Worm (Caenorhabditis elegans) whole organism, young adult: Measurements from ENCODE around the gene shw-1.

Source experiments
- C06A6.2 ChIP-seq: fragments of 200-800 bp; sonication (Bioruptor generic); conservative IDR thresholded peaks from 2 replicates; pipeline ENCODE4 v1.3.6; 2022; ENCODE audit warnings: missing genetic modification characterization, missing compliant biosample characterization
- F22D6.2 ChIP-seq: sonication (generic microtip); optimal IDR thresholded peaks from 2 replicates; lab custom pipeline; 2016; ENCODE audit warnings: mild to moderate bottlenecking, missing genetic modification characterization, missing compliant biosample characterization
- F49E8.2 ChIP-seq: sonication (generic microtip); optimal IDR thresholded peaks from 3 replicates; lab custom pipeline; 2017; ENCODE audit warnings: missing genetic modification characterization, mild to moderate bottlenecking, missing compliant biosample characterization, antibody characterized with exemption, moderate library complexity; ENCODE audit not compliant: insufficient read depth
- T26A5.8 ChIP-seq: sonication (generic microtip); optimal IDR thresholded peaks from 2 replicates; lab custom pipeline; 2016; ENCODE audit warnings: missing genetic modification characterization, missing compliant biosample characterization
- Y53G8AR.9 ChIP-seq: fragments of 200-800 bp; sonication (Bioruptor generic); conservative IDR thresholded peaks from 2 replicates; pipeline ENCODE4 v1.3.6; 2022; ENCODE audit warnings: missing genetic modification reagents, missing genetic modification characterization, missing compliant biosample characterization
- Y56A3A.18 ChIP-seq: fragments of 200-800 bp; sonication (Bioruptor generic); IDR thresholded peaks from 2 replicates; pipeline ENCODE4 v1.3.6; 2022; ENCODE audit warnings: missing genetic modification reagents, missing genetic modification characterization, missing compliant biosample characterization
- attf-5 ChIP-seq: fragments of 200-800 bp; sonication (Bioruptor generic); optimal IDR thresholded peaks from 2 replicates; lab custom pipeline; 2018; ENCODE audit warnings: mild to moderate bottlenecking, missing genetic modification characterization, missing compliant biosample characterization
- attf-6 ChIP-seq: fragments of 200-800 bp; sonication (Bioruptor generic); IDR thresholded peaks from 2 replicates; pipeline ENCODE4 v1.3.6; 2022; ENCODE audit warnings: missing genetic modification reagents, missing genetic modification characterization, missing compliant biosample characterization
- bed-2 ChIP-seq: fragments of 200-800 bp; sonication (Bioruptor generic); IDR thresholded peaks from 2 replicates; pipeline ENCODE4 v1.3.6; 2022; ENCODE audit warnings: missing genetic modification reagents, missing genetic modification characterization, missing compliant biosample characterization
- ccch-3 ChIP-seq: fragments of 200-800 bp; sonication (Bioruptor generic); optimal IDR thresholded peaks from 2 replicates; lab custom pipeline; 2018; ENCODE audit warnings: mild to moderate bottlenecking, missing genetic modification characterization, missing compliant biosample characterization
- cebp-2 ChIP-seq: fragments of 200-800 bp; sonication (Bioruptor generic); IDR thresholded peaks from 2 replicates; pipeline ENCODE4 v1.3.6; 2022; ENCODE audit warnings: missing genetic modification characterization, missing compliant biosample characterization
- ceh-100 ChIP-seq: fragments of 200-800 bp; sonication (Bioruptor generic); IDR thresholded peaks from 2 replicates; pipeline ENCODE4 v1.3.6; 2022; ENCODE audit warnings: missing genetic modification reagents, missing genetic modification characterization, missing compliant biosample characterization
- ceh-91 ChIP-seq: fragments of 200-800 bp; sonication (Bioruptor generic); IDR thresholded peaks from 2 replicates; pipeline ENCODE4 v1.3.6; 2022; ENCODE audit warnings: missing genetic modification reagents, missing genetic modification characterization, missing compliant biosample characterization
- dpl-1 ChIP-seq: fragments of 150-350 bp; optimal IDR thresholded peaks from 2 replicates; lab custom pipeline; 2014; ENCODE audit warnings: missing biosample characterization, missing genetic modification reagents, missing genetic modification characterization
- egl-18 ChIP-seq: fragments of 200-800 bp; sonication (Bioruptor generic); IDR thresholded peaks from 2 replicates; pipeline ENCODE4 v1.3.6; 2022; ENCODE audit warnings: missing genetic modification reagents, missing genetic modification characterization, missing compliant biosample characterization
- ets-4 ChIP-seq: fragments of 200-800 bp; sonication (Bioruptor generic); optimal IDR thresholded peaks from 2 replicates; lab custom pipeline; 2018; ENCODE audit warnings: mild to moderate bottlenecking, missing genetic modification characterization, missing compliant biosample characterization
- fkh-3 ChIP-seq: sonication (generic microtip); optimal IDR thresholded peaks from 2 replicates; lab custom pipeline; 2016; ENCODE audit warnings: mild to moderate bottlenecking, missing genetic modification characterization, missing compliant biosample characterization
- hsf-1 ChIP-seq: fragments of 200-800 bp; sonication (Bioruptor generic); IDR thresholded peaks from 2 replicates; pipeline ENCODE4 v1.3.6; 2022; ENCODE audit warnings: missing genetic modification reagents, missing genetic modification characterization, missing compliant biosample characterization
- let-526 ChIP-seq: fragments of 200-800 bp; sonication (Bioruptor generic); IDR thresholded peaks from 2 replicates; pipeline ENCODE4 v1.3.6; 2022; ENCODE audit warnings: missing genetic modification reagents, missing genetic modification characterization, missing compliant biosample characterization
- lin-35 ChIP-seq, 3 experiments: fragments of 150-350 bp in 2 of 3; sonication (generic microtip) in 1 of 3; optimal IDR thresholded peaks; 2 replicates each; lab custom pipeline; 2014 to 2018; ENCODE audit warnings: missing biosample characterization in 3 of 3, missing genetic modification characterization in 3 of 3, missing genetic modification reagents in 3 of 3
- lsl-1 ChIP-seq: fragments of 200-800 bp; sonication (Bioruptor generic); optimal IDR thresholded peaks from 2 replicates; lab custom pipeline; 2018; ENCODE audit warnings: mild to moderate bottlenecking, missing genetic modification characterization, moderate library complexity, missing compliant biosample characterization
- madf-3 ChIP-seq: fragments of 200-800 bp; sonication (Bioruptor generic); IDR thresholded peaks from 2 replicates; pipeline ENCODE4 v1.3.6; 2022; ENCODE audit warnings: missing genetic modification reagents, missing genetic modification characterization, missing compliant biosample characterization
- mes-4 ChIP-seq: sonication (generic microtip); optimal IDR thresholded peaks from 2 replicates; lab custom pipeline; 2016; ENCODE audit warnings: missing genotype, missing genetic modification characterization, missing compliant biosample characterization
- nfya-2 ChIP-seq: fragments of 200-800 bp; sonication (Bioruptor generic); IDR thresholded peaks from 2 replicates; pipeline ENCODE4 v1.3.6; 2022; ENCODE audit warnings: missing genetic modification reagents, missing genetic modification characterization, missing compliant biosample characterization
- nfyb-1 ChIP-seq: fragments of 200-800 bp; sonication (Bioruptor generic); IDR thresholded peaks from 2 replicates; pipeline ENCODE4 v1.3.6; 2022; ENCODE audit warnings: missing genetic modification reagents, missing genetic modification characterization, missing compliant biosample characterization
- nhr-27 ChIP-seq: fragments of 200-800 bp; sonication (Bioruptor generic); optimal IDR thresholded peaks from 2 replicates; lab custom pipeline; 2018; ENCODE audit warnings: mild to moderate bottlenecking, missing genetic modification characterization, moderate library complexity, missing compliant biosample characterization
- nhr-80 ChIP-seq: sonication (generic microtip); optimal IDR thresholded peaks from 2 replicates; lab custom pipeline; 2016; ENCODE audit warnings: missing genetic modification characterization, missing compliant biosample characterization
- sdz-38 ChIP-seq: sonication (generic microtip); optimal IDR thresholded peaks from 2 replicates; lab custom pipeline; 2016; ENCODE audit warnings: missing genotype, missing genetic modification characterization, missing compliant biosample characterization
- sea-2 ChIP-seq: fragments of 200-800 bp; sonication (Bioruptor generic); IDR thresholded peaks from 2 replicates; pipeline ENCODE4 v1.3.6; 2022; ENCODE audit warnings: missing genetic modification characterization, missing compliant biosample characterization
- snpc-1.1 ChIP-seq: sonication (generic microtip); optimal IDR thresholded peaks from 2 replicates; lab custom pipeline; 2017; ENCODE audit warnings: missing genetic modification characterization, mild to moderate bottlenecking, missing compliant biosample characterization, antibody characterized with exemption, moderate library complexity, missing genotype, missing genetic modification reagents; ENCODE audit not compliant: insufficient read depth
- snpc-1.3 ChIP-seq: sonication (generic microtip); optimal IDR thresholded peaks from 2 replicates; lab custom pipeline; 2017; ENCODE audit warnings: missing genetic modification characterization, mild to moderate bottlenecking, missing compliant biosample characterization, antibody characterized with exemption, moderate library complexity, missing genotype, missing genetic modification reagents; ENCODE audit not compliant: insufficient read depth
- tbp1 ChIP-seq: fragments of 200-800 bp; sonication (Bioruptor generic); optimal IDR thresholded peaks from 2 replicates; lab custom pipeline; 2018; ENCODE audit warnings: mild to moderate bottlenecking, missing genetic modification characterization, missing compliant biosample characterization
- tbx-9 ChIP-seq: sonication (generic microtip); optimal IDR thresholded peaks from 2 replicates; lab custom pipeline; 2016; ENCODE audit warnings: borderline replicate concordance, missing genetic modification characterization, inconsistent platforms, missing compliant biosample characterization
- tlf-1 ChIP-seq: fragments of 200-800 bp; sonication (Bioruptor generic); optimal IDR thresholded peaks from 2 replicates; lab custom pipeline; 2018; ENCODE audit warnings: mild to moderate bottlenecking, missing genetic modification characterization, missing compliant biosample characterization
- zfh-2 ChIP-seq: fragments of 200-800 bp; sonication (Bioruptor generic); conservative IDR thresholded peaks from 2 replicates; pipeline ENCODE4 v1.3.6; 2022; ENCODE audit warnings: missing genetic modification reagents, missing genetic modification characterization, missing compliant biosample characterization
- ztf-18 ChIP-seq: sonication (generic microtip); optimal IDR thresholded peaks from 2 replicates; lab custom pipeline; 2016; ENCODE audit warnings: missing genotype, mild to moderate bottlenecking, missing genetic modification characterization, missing compliant biosample characterization
- ztf-3 ChIP-seq: fragments of 200-800 bp; sonication (Bioruptor generic); optimal IDR thresholded peaks from 2 replicates; lab custom pipeline; 2018; ENCODE audit warnings: mild to moderate bottlenecking, missing genetic modification characterization, missing compliant biosample characterization
- ztf-6 ChIP-seq: fragments of 200-800 bp; sonication (Bioruptor generic); IDR thresholded peaks from 2 replicates; pipeline ENCODE4 v1.3.6; 2022; ENCODE audit warnings: missing genetic modification reagents, missing genetic modification characterization, missing compliant biosample characterization

shw-1 gene

DNA sequence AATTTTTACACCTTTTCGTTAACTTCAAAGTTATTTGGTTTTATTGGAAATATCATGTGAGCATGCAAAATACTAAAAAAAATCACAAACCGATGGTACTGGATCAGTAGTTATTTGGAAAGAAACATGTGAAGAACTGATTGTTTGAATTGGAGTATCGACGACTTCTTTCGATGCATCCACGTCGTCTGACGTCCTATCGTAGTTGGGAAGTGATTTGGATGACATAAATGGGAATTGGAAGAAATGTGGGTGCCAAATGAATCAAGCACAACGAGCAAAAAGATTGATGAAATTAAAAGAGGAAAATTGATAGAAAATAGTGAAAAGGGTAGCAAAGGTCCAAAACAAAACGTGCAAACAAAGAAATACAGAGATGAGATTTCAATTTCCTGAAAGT is at the start of gene shw-1:
Gene shw-1, minus strand, starts transcription at position 228 of the 400 bp plus-strand sequence.
- TF ChIP-seq nhr-27 (tag; lab: Kevin White, UChicago) (no peak), tlf-1 (GFP tag; lab: Kevin White, UChicago) (no peak), bed-2 (no peak), mes-4 (tag; lab: Kevin White, UChicago) (no peak), ztf-3 (no peak), tbp1 (GFP tag; lab: Kevin White, UChicago) (no peak), ccch-3 (GFP tag; lab: Kevin White, UChicago) (no peak), attf-6 (GFP tag; lab: Robert Waterston, UW) (no peak), egl-18 (GFP tag; lab: Robert Waterston, UW) (no peak), F49E8.2 (tag; lab: Kevin White, UChicago) (no peak), nfya-2 (no peak), hsf-1 (GFP tag; lab: Robert Waterston, UW) (no peak), ceh-100 (no peak)
- TF ChIP-seq, all 124 proteins: peak for 0

DNA sequence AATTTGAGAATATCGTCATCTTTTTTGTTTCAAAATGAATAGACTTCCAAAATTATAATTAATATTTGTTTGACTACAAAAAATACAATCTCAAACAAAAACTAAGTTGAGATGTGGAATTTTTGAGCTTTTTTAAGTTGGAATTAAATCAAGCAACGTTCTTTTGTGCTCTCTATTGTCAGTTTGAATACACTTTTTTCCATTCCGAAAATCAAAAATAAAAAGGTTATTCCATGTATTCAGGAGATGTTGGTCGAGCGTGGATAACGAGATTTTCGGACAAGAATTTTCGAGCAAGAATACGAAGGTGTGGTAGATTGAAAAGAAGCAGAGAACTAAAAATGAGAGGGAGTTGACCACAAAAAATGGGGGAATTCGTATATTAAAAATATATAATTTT is 48.9 kb upstream of the shw-1 start:
- TF ChIP-seq ceh-100, result no peak
- no peak for TF ChIP-seq C06A6.2
- TF ChIP-seq tbx-9 (tag; lab: Kevin White, UChicago), result no peak
- no peak for TF ChIP-seq sea-2 (GFP tag; lab: Robert Waterston, UW)
- no peak for TF ChIP-seq Y53G8AR.9 (GFP tag; lab: Robert Waterston, UW)
- TF ChIP-seq let-526 (GFP tag; lab: Robert Waterston, UW), result no peak
- no peak for TF ChIP-seq nfyb-1 (GFP tag; lab: Robert Waterston, UW)
- no peak for TF ChIP-seq lsl-1 (GFP tag; lab: Kevin White, UChicago)
- TF ChIP-seq zfh-2 (GFP tag; lab: Robert Waterston, UW), result no peak
- TF ChIP-seq ztf-6 (GFP tag; lab: Robert Waterston, UW), result no peak
- TF ChIP-seq T26A5.8 (tag; lab: Kevin White, UChicago), result no peak
- no peak for TF ChIP-seq sdz-38
- TF ChIP-seq madf-3, result no peak
- TF ChIP-seq snpc-1.3 (tag; lab: Kevin White, UChicago), result no peak
- TF ChIP-seq F49E8.2 (tag; lab: Kevin White, UChicago), result no peak
- TF ChIP-seq, all 124 proteins: peak for 0

DNA sequence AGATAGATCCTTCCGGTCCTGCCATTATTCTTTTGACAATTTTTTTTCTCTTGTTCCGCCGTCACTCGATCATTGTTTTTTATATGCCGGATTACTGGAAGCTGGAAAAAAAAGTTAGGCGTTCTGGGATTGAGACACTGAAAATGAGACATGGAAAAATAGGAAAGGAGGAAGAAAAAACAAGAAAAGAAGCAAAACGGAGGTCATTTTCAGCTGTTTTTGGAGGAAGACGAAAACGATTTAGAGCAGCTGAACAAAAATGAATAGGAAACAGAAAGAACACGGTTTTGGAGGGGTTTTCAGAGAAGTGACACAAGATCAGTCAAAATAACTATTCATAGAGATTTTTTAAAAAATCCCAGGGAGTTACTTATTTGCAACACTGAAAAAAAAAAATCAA is 47.8 kb upstream of the shw-1 start, which contains the start of gene amt-3:
Gene amt-3, minus strand, starts transcription at position 101 of the 400 bp plus-strand sequence.
- TF ChIP-seq snpc-1.1 (tag; lab: Kevin White, UChicago) (no peak), ztf-18 (no peak), nhr-80 (tag; lab: Kevin White, UChicago) (no peak), ets-4 (no peak), F22D6.2 (tag; lab: Kevin White, UChicago) (no peak), fkh-3 (tag; lab: Kevin White, UChicago) (no peak), cebp-2 (GFP tag; lab: Robert Waterston, UW) (no peak), attf-5 (no peak), lin-35 (GFP tag; optimal IDR thresholded peaks at IDR 0.05; lab: Kevin White, UChicago) (no peak), Y56A3A.18 (GFP tag; lab: Robert Waterston, UW) (no peak), ceh-91 (no peak), dpl-1 (GFP tag; lab: Kevin White, UChicago) (no peak)
